Fruit fly (Drosophila melanogaster): ENCODE measurements around the gene Acbp4.

dm6 chr3L:7136663-7137062, 8.6 kb upstream of the Acbp4 start:
- TF ChIP-seq Sin3A (optimal IDR thresholded peaks at IDR 0.05), result no peak
- no peak for TF ChIP-seq insv (optimal IDR thresholded peaks at IDR 0.05)
- no peak for TF ChIP-seq psq (optimal IDR thresholded peaks at IDR 0.05)
- no peak for TF ChIP-seq h (optimal IDR thresholded peaks at IDR 0.05)
- no peak for TF ChIP-seq ttk (optimal IDR thresholded peaks at IDR 0.05)
- no peak for TF ChIP-seq Myc (optimal IDR thresholded peaks at IDR 0.05)
